Fruit fly (Drosophila melanogaster): ENCODE data around the gene CG14435.

The CG14435 gene

dm6 chrX:6855366-6856200 lies 11.9 kb upstream of the CG14435 start (continued):
- TF ChIP-seq Fer1 (GFP tag; optimal IDR thresholded peaks at IDR 0.05) (peak; percentile 79), CG11560 (tag; IDR thresholded peaks at IDR 0.05) (no peak), CG10321 (GFP tag; IDR thresholded peaks at IDR 0.05) (peak; percentile 75; the same call in 1 of the 2 replicates), CG43689 (GFP tag; IDR thresholded peaks at IDR 0.05) (peak; percentile 78), CG1602 (GFP tag; optimal IDR thresholded peaks at IDR 0.05) (peak; percentile 89), Hmr (GFP tag; optimal IDR thresholded peaks at IDR 0.05) (peak; percentile 91), CG11723 (GFP tag; optimal IDR thresholded peaks at IDR 0.05) (peak; percentile 78), CkIIα-i1 (GFP tag; IDR thresholded peaks at IDR 0.05) (no peak), ind (GFP tag; optimal IDR thresholded peaks at IDR 0.05) (peak; percentile 66), CG12071 (GFP tag; optimal IDR thresholded peaks at IDR 0.05) (no peak), CG8478 (optimal IDR thresholded peaks at IDR 0.05) (no peak), kay (GFP tag; optimal IDR thresholded peaks at IDR 0.05) (peak; percentile 77), dm (GFP tag; optimal IDR thresholded peaks at IDR 0.05) (peak; percentile 60), abd-A (tag; optimal IDR thresholded peaks at IDR 0.05) (peak; percentile 93), unc-4 (GFP tag; IDR thresholded peaks at IDR 0.05; ENCODE audit: partially characterized antibody) (0 out of 2 replicates have a peak, but pooled peaks have one; percentile 27), crol (GFP tag; IDR thresholded peaks at IDR 0.05) (no peak), Sry-β (GFP tag; optimal IDR thresholded peaks at IDR 0.05) (peak; percentile 33), wdn (GFP tag; IDR thresholded peaks at IDR 0.05) (peak; percentile 63), zen (tag; optimal IDR thresholded peaks at IDR 0.05) (peak; percentile 40), slp2 (GFP tag; optimal IDR thresholded peaks at IDR 0.05) (peak; percentile 57), dmrt11E (tag; optimal IDR thresholded peaks at IDR 0.05) (peak; percentile 90), H2.0 (GFP tag; IDR thresholded peaks at IDR 0.05) (peak; percentile 81), so (GFP tag; IDR thresholded peaks at IDR 0.05) (peak; percentile 81), pan (optimal IDR thresholded peaks at IDR 0.05) (no peak), pan (GFP tag; optimal IDR thresholded peaks at IDR 0.05 in 1 of 2, IDR thresholded peaks at IDR 0.05 in 1 of 2) (peak in 1 of 2 experiments; percentile 61), Aef1 (GFP tag; IDR thresholded peaks at IDR 0.05) (peak; percentile 62), CG12236 (GFP tag; optimal IDR thresholded peaks at IDR 0.05) (peak; percentile 67), CG4328 (GFP tag; optimal IDR thresholded peaks at IDR 0.05) (peak; percentile 45), CG6272 (GFP tag; IDR thresholded peaks at IDR 0.05) (0 out of 2 replicates have a peak, but pooled peaks have one; percentile 14), NC2α (GFP tag; optimal IDR thresholded peaks at IDR 0.05) (peak; percentile 73), zen2 (GFP tag; IDR thresholded peaks at IDR 0.05; ENCODE audit: partially characterized antibody) (no peak), inv (GFP tag; IDR thresholded peaks at IDR 0.05; ENCODE audit: partially characterized antibody) (no peak), gsb-n (tag; optimal IDR thresholded peaks at IDR 0.05) (peak; percentile 88), CG18619 (GFP tag; optimal IDR thresholded peaks at IDR 0.05) (peak; percentile 86), HLH3B (GFP tag; IDR thresholded peaks at IDR 0.05) (peak; percentile 74), CG6175 (GFP tag; IDR thresholded peaks at IDR 0.05) (no peak), pho (GFP tag; optimal IDR thresholded peaks at IDR 0.05) (peak; percentile 70), nau (GFP tag; optimal IDR thresholded peaks at IDR 0.05) (peak; percentile 73), otp (GFP tag; IDR thresholded peaks at IDR 0.05) (0 out of 3 replicates have a peak, but pooled peaks have one; percentile 18), Elba2 (GFP tag; optimal IDR thresholded peaks at IDR 0.05) (no peak), Six4 (GFP tag; optimal IDR thresholded peaks at IDR 0.05) (peak; percentile 27), CG3726 (GFP tag; IDR thresholded peaks at IDR 0.05) (no peak), Dbx (GFP tag; IDR thresholded peaks at IDR 0.05) (no peak), cas (GFP tag; IDR thresholded peaks at IDR 0.05) (no peak), slou (GFP tag; optimal IDR thresholded peaks at IDR 0.05) (peak; percentile 88), CG33213 (GFP tag; optimal IDR thresholded peaks at IDR 0.05) (peak; percentile 60), CG5245 (GFP tag; optimal IDR thresholded peaks at IDR 0.05) (peak; percentile 66), sc (optimal IDR thresholded peaks at IDR 0.05) (no peak), sc (GFP tag; optimal IDR thresholded peaks at IDR 0.05) (peak; percentile 64), ash1 (GFP tag; optimal IDR thresholded peaks at IDR 0.05) (peak; percentile 84)

All from whole organism, embryonic.